Worm (Caenorhabditis elegans) whole organism, L2 larva: Measurements from ENCODE around the gene F41G3.18.

ENCODE experiments used
- fos-1 ChIP-seq: fragments of 150-350 bp; optimal IDR thresholded peaks from 2 replicates; lab custom pipeline; 2014; ENCODE audit warnings: missing biosample characterization, missing genetic modification characterization
- lin-13 ChIP-seq: fragments of 150-350 bp; optimal IDR thresholded peaks from 2 replicates; lab custom pipeline; 2014; ENCODE audit warnings: missing biosample characterization, missing genetic modification reagents, missing genetic modification characterization

DNA sequence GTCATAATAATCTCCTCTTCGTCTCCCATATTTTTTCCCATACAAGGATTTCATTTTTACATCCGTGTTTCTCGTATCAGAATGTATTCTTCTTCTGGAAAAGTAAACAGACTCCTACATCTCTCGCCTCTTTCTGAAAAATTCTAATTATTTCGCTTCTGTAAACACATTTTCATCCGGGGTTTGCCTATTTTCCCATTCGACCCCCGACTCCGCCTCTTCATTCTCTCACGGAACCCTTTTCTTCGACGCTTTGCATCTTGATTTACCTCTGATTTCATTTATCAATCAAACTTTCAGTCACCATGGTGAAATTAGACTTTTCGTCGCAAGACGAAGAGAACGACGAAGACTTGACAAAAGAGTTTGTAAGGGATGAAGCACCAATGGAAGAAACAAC, 42.5 kb downstream of the F41G3.18 start, which contains the start of gene snt-1:
- no peak for TF ChIP-seq fos-1
- TF ChIP-seq lin-13, result no peak
